Fruit fly (Drosophila melanogaster) whole organism, embryonic: Measurements from ENCODE around the gene Bruce.

Experiments used
- Bdp1 ChIP-seq: fragments of 200-800 bp; sonication (Bioruptor generic); optimal IDR thresholded peaks from 3 replicates; lab custom pipeline; 2016; ENCODE audit warnings: missing biosample characterization, missing genetic modification characterization
- Bgb ChIP-seq: fragments of 200-800 bp; sonication (Bioruptor generic); IDR thresholded peaks from 2 replicates; pipeline ENCODE4 v1.3.6; 2022; ENCODE audit warnings: missing biosample characterization, missing genetic modification characterization; ENCODE audit not compliant: partially characterized antibody
- Blimp-1 ChIP-seq: fragments of 200-800 bp; sonication (Bioruptor generic); optimal IDR thresholded peaks from 3 replicates; lab custom pipeline; 2018; ENCODE audit warnings: missing biosample characterization, missing genetic modification characterization, mild to moderate bottlenecking, moderate library complexity, missing genetic modification reagents
- CG10654 ChIP-seq: fragments of 200-800 bp; sonication (Bioruptor generic); optimal IDR thresholded peaks from 2 replicates; lab custom pipeline; 2016; ENCODE audit warnings: missing biosample characterization, missing genetic modification characterization
- CG14965 ChIP-seq: fragments of 200-800 bp; sonication (Bioruptor generic); optimal IDR thresholded peaks from 2 replicates; lab custom pipeline; 2016; ENCODE audit warnings: missing biosample characterization, missing genetic modification characterization, borderline replicate concordance
- CG15601 ChIP-seq: fragments of 200-800 bp; sonication (Bioruptor generic); optimal IDR thresholded peaks from 3 replicates; lab custom pipeline; 2019; ENCODE audit warnings: missing biosample characterization, mild to moderate bottlenecking, missing genetic modification characterization, moderate library complexity
- CG17359 ChIP-seq: fragments of 200-800 bp; sonication (Bioruptor generic); optimal IDR thresholded peaks from 3 replicates; lab custom pipeline; 2018; ENCODE audit warnings: missing biosample characterization, mild to moderate bottlenecking, missing genetic modification characterization, moderate library complexity
- CG17385 ChIP-seq: fragments of 200-800 bp; sonication (Bioruptor generic); optimal IDR thresholded peaks from 3 replicates; lab custom pipeline; 2018; ENCODE audit warnings: missing biosample characterization, mild to moderate bottlenecking, missing genetic modification characterization
- CG18011 ChIP-seq: fragments of 200-800 bp; sonication (Bioruptor generic); optimal IDR thresholded peaks from 2 replicates; lab custom pipeline; 2017; ENCODE audit warnings: missing biosample characterization, missing genetic modification characterization, mild to moderate bottlenecking, moderate library complexity, missing genotype
- CG1832 ChIP-seq: fragments of 200-800 bp; sonication (Bioruptor generic); optimal IDR thresholded peaks from 2 replicates; lab custom pipeline; 2017; ENCODE audit warnings: missing biosample characterization, mild to moderate bottlenecking, missing genetic modification characterization, inconsistent platforms
- CG18619 ChIP-seq: fragments of 200-800 bp; sonication (Bioruptor generic); optimal IDR thresholded peaks from 3 replicates; lab custom pipeline; 2017; ENCODE audit warnings: missing biosample characterization, mild to moderate bottlenecking, missing genetic modification characterization
- CG32532 ChIP-seq: fragments of 200-800 bp; sonication (Bioruptor generic); IDR thresholded peaks from 2 replicates; pipeline ENCODE4 v1.3.6; 2022; ENCODE audit warnings: missing biosample characterization, missing genetic modification characterization
- CG42726 ChIP-seq: fragments of 200-800 bp; sonication (Bioruptor generic); IDR thresholded peaks from 2 replicates; pipeline ENCODE4 v1.3.6; 2022; ENCODE audit warnings: missing biosample characterization, missing genetic modification characterization; ENCODE audit not compliant: partially characterized antibody
- CG4730 ChIP-seq: fragments of 200-800 bp; sonication (Bioruptor generic); IDR thresholded peaks from 2 replicates; pipeline ENCODE4 v1.3.6; 2022; ENCODE audit warnings: missing biosample characterization, missing genetic modification characterization
- CG8924 ChIP-seq: fragments of 200-800 bp; optimal IDR thresholded peaks from 3 replicates; lab custom pipeline; 2019; ENCODE audit warnings: missing biosample characterization, mild to moderate bottlenecking, missing genetic modification characterization, moderate library complexity
- CG9215 ChIP-seq: fragments of 200-800 bp; sonication (Bioruptor generic); IDR thresholded peaks from 2 replicates; pipeline ENCODE4 v1.3.6; 2022; ENCODE audit warnings: missing biosample characterization, missing genetic modification characterization
- CG9609 ChIP-seq: fragments of 200-800 bp; sonication (Bioruptor generic); optimal IDR thresholded peaks from 3 replicates; lab custom pipeline; 2016; ENCODE audit warnings: missing biosample characterization, missing genetic modification characterization
- CG9727 ChIP-seq: fragments of 200-800 bp; sonication (Bioruptor generic); optimal IDR thresholded peaks from 3 replicates; lab custom pipeline; 2017; ENCODE audit warnings: missing biosample characterization, mild to moderate bottlenecking, missing genetic modification characterization
- Camta ChIP-seq: fragments of 200-800 bp; sonication (Bioruptor generic); optimal IDR thresholded peaks from 2 replicates; lab custom pipeline; 2016; ENCODE audit warnings: missing biosample characterization, missing genetic modification characterization
- Ets65A ChIP-seq: fragments of 200-800 bp; sonication (Bioruptor generic); peaks from one replicate; lab custom pipeline; 2016; ENCODE audit warnings: missing biosample characterization, missing genetic modification characterization
- HLH54F ChIP-seq: fragments of 200-800 bp; sonication (Bioruptor generic); optimal IDR thresholded peaks from 3 replicates; lab custom pipeline; 2016; ENCODE audit warnings: missing biosample characterization, missing genetic modification characterization
- Hmr ChIP-seq: fragments of 200-800 bp; sonication (Bioruptor generic); optimal IDR thresholded peaks from 3 replicates; lab custom pipeline; 2017; ENCODE audit warnings: mild to moderate bottlenecking, missing biosample characterization, missing genetic modification reagents, missing genetic modification characterization
- Hmx ChIP-seq: fragments of 200-800 bp; sonication (Bioruptor generic); optimal IDR thresholded peaks from 2 replicates; lab custom pipeline; 2016; ENCODE audit warnings: missing biosample characterization, missing genetic modification characterization
- Hr3 ChIP-seq: fragments of 200-800 bp; sonication (Bioruptor generic); optimal IDR thresholded peaks from 3 replicates; lab custom pipeline; 2016; ENCODE audit warnings: missing biosample characterization, missing genetic modification characterization
- Lim3 ChIP-seq: fragments of 200-800 bp; sonication (Bioruptor generic); IDR thresholded peaks from 2 replicates; pipeline ENCODE4 v1.3.6; 2022; ENCODE audit warnings: missing biosample characterization, missing genetic modification characterization
- Med ChIP-seq: fragments of 200-800 bp; sonication (Bioruptor generic); peaks from one replicate; lab custom pipeline; 2016; ENCODE audit warnings: missing biosample characterization, missing genetic modification characterization, mild to moderate bottlenecking, inconsistent platforms, moderate library complexity
- Rx ChIP-seq: fragments of 200-800 bp; sonication (Bioruptor generic); IDR thresholded peaks from 2 replicates; pipeline ENCODE4 v1.3.6; 2022; ENCODE audit warnings: missing biosample characterization, missing genetic modification characterization
- Sry-β ChIP-seq: fragments of 200-800 bp; sonication (Bioruptor generic); optimal IDR thresholded peaks from 2 replicates; lab custom pipeline; 2018; ENCODE audit warnings: missing biosample characterization, mild to moderate bottlenecking, missing genetic modification characterization, moderate library complexity
- Vsx1 ChIP-seq: fragments of 200-800 bp; sonication (Bioruptor generic); optimal IDR thresholded peaks from 2 replicates; lab custom pipeline; 2017; ENCODE audit warnings: missing biosample characterization, mild to moderate bottlenecking, missing genetic modification characterization, missing genetic modification reagents
- abd-A ChIP-seq: fragments of 200-800 bp; sonication (Bioruptor generic); optimal IDR thresholded peaks from 3 replicates; lab custom pipeline; 2019; ENCODE audit warnings: missing biosample characterization, mild to moderate bottlenecking, missing genetic modification characterization, moderate library complexity
- bowl ChIP-seq: fragments of 200-800 bp; sonication (Bioruptor generic); IDR thresholded peaks from 2 replicates; pipeline ENCODE4 v1.3.6; 2022; ENCODE audit warnings: missing biosample characterization, missing genetic modification characterization
- crc ChIP-seq: fragments of 200-800 bp; sonication (Bioruptor generic); optimal IDR thresholded peaks from 2 replicates; lab custom pipeline; 2016; ENCODE audit warnings: missing biosample characterization, missing genetic modification characterization
- dmrt11E ChIP-seq: fragments of 200-800 bp; sonication (Bioruptor generic); optimal IDR thresholded peaks from 3 replicates; lab custom pipeline; 2018; ENCODE audit warnings: missing biosample characterization, mild to moderate bottlenecking, missing genetic modification characterization, moderate library complexity
- eyg ChIP-seq: fragments of 200-800 bp; sonication (Bioruptor generic); optimal IDR thresholded peaks from 3 replicates; lab custom pipeline; 2016; ENCODE audit warnings: missing biosample characterization, missing genetic modification characterization
- fd96Cb ChIP-seq: fragments of 200-800 bp; sonication (Bioruptor generic); optimal IDR thresholded peaks from 2 replicates; lab custom pipeline; 2018; ENCODE audit warnings: missing biosample characterization, mild to moderate bottlenecking, missing genetic modification characterization, moderate library complexity
- fru ChIP-seq: fragments of >200 bp; optimal IDR thresholded peaks from 2 replicates; lab custom pipeline; 2017
- fu2 ChIP-seq: fragments of 200-800 bp; sonication (Bioruptor generic); optimal IDR thresholded peaks from 2 replicates; lab custom pipeline; 2016; ENCODE audit warnings: missing biosample characterization, missing genetic modification characterization
- grn ChIP-seq: fragments of 200-800 bp; sonication (Bioruptor generic); optimal IDR thresholded peaks from 3 replicates; lab custom pipeline; 2017; ENCODE audit warnings: missing biosample characterization, missing genetic modification characterization
- lola ChIP-seq, 3 experiments: fragments of >200 bp in 2 of 3; fragments of 200-800 bp in 1 of 3; sonication (Bioruptor generic) in 1 of 3; optimal IDR thresholded peaks; 2 replicates each; lab custom pipeline; 2017 to 2019; ENCODE audit warnings: missing biosample characterization in 3 of 3, missing genetic modification characterization in 3 of 3, mild to moderate bottlenecking in 1 of 3, moderate library complexity in 1 of 3
- mam ChIP-seq: fragments of 200-800 bp; sonication (Bioruptor generic); optimal IDR thresholded peaks from 3 replicates; lab custom pipeline; 2016; ENCODE audit warnings: missing biosample characterization, missing genetic modification characterization
- mirr ChIP-seq: fragments of 200-800 bp; sonication (Bioruptor generic); optimal IDR thresholded peaks from 3 replicates; lab custom pipeline; 2018; ENCODE audit warnings: missing biosample characterization, mild to moderate bottlenecking, missing genetic modification characterization
- pnt ChIP-seq: fragments of 200-800 bp; sonication (Bioruptor generic); optimal IDR thresholded peaks from 3 replicates; lab custom pipeline; 2016; ENCODE audit warnings: missing biosample characterization, missing genetic modification characterization
- sc ChIP-seq, 3 experiments: fragments of >200 bp in 2 of 3; fragments of 200-800 bp in 1 of 3; sonication (Bioruptor generic) in 1 of 3; optimal IDR thresholded peaks; 2 replicates in 2 of 3; 3 replicates in 1 of 3; lab custom pipeline; 2017; ENCODE audit warnings: mild to moderate bottlenecking in 1 of 3, missing biosample characterization in 1 of 3, missing genetic modification characterization in 1 of 3, missing genetic modification reagents in 1 of 3
- scrt ChIP-seq: fragments of 200-800 bp; sonication (Bioruptor generic); optimal IDR thresholded peaks from 2 replicates; lab custom pipeline; 2018; ENCODE audit warnings: missing biosample characterization, mild to moderate bottlenecking, missing genetic modification characterization, moderate library complexity
- sna ChIP-seq: fragments of 200-800 bp; sonication (Bioruptor generic); IDR thresholded peaks from 2 replicates; pipeline ENCODE4 v1.3.6; 2022; ENCODE audit warnings: missing biosample characterization, missing genetic modification characterization; ENCODE audit not compliant: partially characterized antibody
- so ChIP-seq: fragments of 200-800 bp; sonication (Bioruptor generic); IDR thresholded peaks from 3 replicates; pipeline ENCODE4 v1.3.6; 2022; ENCODE audit warnings: missing biosample characterization, missing genetic modification characterization
- sob ChIP-seq: fragments of 200-800 bp; sonication (Bioruptor generic); IDR thresholded peaks from 2 replicates; pipeline ENCODE4 v1.3.6; 2022; ENCODE audit warnings: missing biosample characterization, missing genetic modification characterization
- tll ChIP-seq, 2 experiments: fragments of 200-800 bp in 1 of 2; fragments of >200 bp in 1 of 2; sonication (Bioruptor generic) in 1 of 2; optimal IDR thresholded peaks; 2 replicates each; lab custom pipeline; 2017 to 2019; ENCODE audit warnings: missing biosample characterization in 2 of 2, missing genetic modification characterization in 2 of 2, mild to moderate bottlenecking in 1 of 2, moderate library complexity in 1 of 2

Bruce gene

DNA sequence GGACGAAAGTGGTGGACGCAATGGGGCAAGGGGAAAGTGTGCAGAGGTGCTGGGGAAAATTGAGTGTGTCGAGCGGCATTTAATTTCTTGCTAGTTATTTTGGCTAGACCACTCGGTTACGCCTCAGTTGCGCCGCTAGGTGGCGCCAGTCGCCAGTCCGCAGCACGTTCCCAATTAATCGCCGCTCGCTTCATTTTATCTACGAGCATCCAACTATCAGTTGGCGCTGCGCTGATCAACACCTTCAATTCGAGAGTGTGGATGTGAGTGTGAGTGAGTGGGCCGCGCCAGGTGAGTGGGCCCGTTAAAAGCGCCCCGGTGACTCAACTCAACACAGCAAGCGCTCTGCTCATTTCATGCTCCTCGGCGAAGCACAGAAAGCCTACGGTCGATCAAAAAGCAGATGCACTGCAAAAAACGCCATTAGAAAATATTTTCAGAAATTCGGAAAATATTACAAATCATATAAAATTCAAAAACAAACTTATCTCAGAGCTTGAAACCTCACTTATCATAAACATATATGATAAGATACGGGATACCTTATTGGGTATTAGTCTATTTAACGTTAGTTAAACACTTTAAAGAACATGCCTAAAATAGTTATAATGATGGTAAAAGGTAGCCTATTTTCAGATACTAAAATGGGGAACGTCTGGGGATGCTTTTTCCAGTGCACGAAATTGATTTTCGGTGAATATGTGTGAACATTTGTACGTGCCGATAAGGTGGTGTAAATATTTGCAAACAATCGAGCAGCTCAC is 62.9 kb downstream of the Bruce start (continued):
- no peak for TF ChIP-seq sc (optimal IDR thresholded peaks at IDR 0.05; lab: Kevin White, UChicago)
- peak; percentile 53 for TF ChIP-seq sc (GFP tag; optimal IDR thresholded peaks at IDR 0.05; lab: Kevin White, UChicago)
- peak; percentile 11 for TF ChIP-seq dmrt11E (tag; lab: Kevin White, UChicago)
- TF ChIP-seq mam, result peak; percentile 87
- peak; percentile 60 for TF ChIP-seq CG10654
- TF ChIP-seq Sry-β, result no peak
- TF ChIP-seq Lim3 (GFP tag; lab: Robert Waterston, UW), result no peak
- TF ChIP-seq CG1832, result no peak
- TF ChIP-seq Blimp-1 (GFP tag; lab: Kevin White, UChicago), result peak; percentile 75
- TF ChIP-seq tll (GFP tag; optimal IDR thresholded peaks at IDR 0.05; lab: Kevin White, UChicago), result no peak
- peak; percentile 83 for TF ChIP-seq CG17385
- TF ChIP-seq fu2 (GFP tag; lab: Kevin White, UChicago), result peak; percentile 82
- peak; percentile 85 for TF ChIP-seq CG9727 (GFP tag; lab: Kevin White, UChicago)
- peak; percentile 93 for TF ChIP-seq Med (GFP tag; lab: Kevin White, UChicago)
- TF ChIP-seq Bgb (GFP tag; lab: Robert Waterston, UW), result no peak
- peak; percentile 55 for TF ChIP-seq CG4730
- TF ChIP-seq CG32532 (GFP tag; lab: Robert Waterston, UW), result peak; percentile 77
- peak; percentile 31 for TF ChIP-seq abd-A
- peak; percentile 35 for TF ChIP-seq mirr
- TF ChIP-seq CG9215 (GFP tag; lab: Robert Waterston, UW), result peak; percentile 75
- peak; percentile 29; the same call in 1 of the 2 replicates for TF ChIP-seq sna (GFP tag; lab: Robert Waterston, UW)
- TF ChIP-seq bowl (GFP tag; lab: Robert Waterston, UW), result no peak
- TF ChIP-seq Rx (GFP tag; lab: Robert Waterston, UW), result peak; percentile 47; the same call in 1 of the 2 replicates
- peak in 1 of 3 experiments; percentile 49 for TF ChIP-seq lola (GFP tag; optimal IDR thresholded peaks at IDR 0.05; lab: Kevin White, UChicago)
- no peak for TF ChIP-seq CG42726 (GFP tag; lab: Robert Waterston, UW)
- peak; percentile 69 for TF ChIP-seq Camta
- TF ChIP-seq Hmr (GFP tag; lab: Kevin White, UChicago), result peak; percentile 89
- TF ChIP-seq fru (lab: Kevin White, UChicago), result no peak
- TF ChIP-seq CG17359, result peak; percentile 85
- TF ChIP-seq CG8924 (tag; lab: Kevin White, UChicago), result peak; percentile 87
- peak; percentile 84 for TF ChIP-seq HLH54F (GFP tag; lab: Kevin White, UChicago)
- peak; percentile 88 for TF ChIP-seq CG18619 (GFP tag; lab: Kevin White, UChicago)
- no peak for TF ChIP-seq CG14965 (GFP tag; lab: Kevin White, UChicago)
- peak; percentile 79 for TF ChIP-seq pnt
- peak; percentile 97 for TF ChIP-seq Ets65A (GFP tag; lab: Kevin White, UChicago)
- peak; percentile 76 for TF ChIP-seq crc
- TF ChIP-seq grn, result peak; percentile 66
- peak; percentile 71 for TF ChIP-seq sob (GFP tag; lab: Robert Waterston, UW)
- peak; percentile 67 for TF ChIP-seq eyg (GFP tag; lab: Kevin White, UChicago)
- peak; percentile 62 for TF ChIP-seq Hmx
- TF ChIP-seq Hr3, result peak; percentile 68
- peak; percentile 74; the same call in 1 of the 3 replicates for TF ChIP-seq so
- peak; percentile 63 for TF ChIP-seq CG15601 (tag; lab: Kevin White, UChicago)
- TF ChIP-seq CG18011, result peak; percentile 70
- peak; percentile 84 for TF ChIP-seq CG9609 (GFP tag; lab: Kevin White, UChicago)
- TF ChIP-seq fd96Cb, result peak; percentile 83
- peak; percentile 2 for TF ChIP-seq Bdp1 (GFP tag; lab: Kevin White, UChicago)
- peak; percentile 68 for TF ChIP-seq scrt (GFP tag; lab: Kevin White, UChicago)
- peak; percentile 68 for TF ChIP-seq Vsx1 (GFP tag; lab: Kevin White, UChicago)
